Worm (Caenorhabditis elegans) whole organism, midembryonic: ENCODE results near the gene K01D12.5.

ENCODE experiments used
- T22C8.4 ChIP-seq: fragments of 200-800 bp; sonication (Bioruptor generic); IDR thresholded peaks from 2 replicates; pipeline ENCODE4 v1.3.6; 2022; ENCODE audit warnings: missing genetic modification characterization, missing compliant biosample characterization
- cog-1 ChIP-seq: sonication (generic microtip); optimal IDR thresholded peaks from 2 replicates; lab custom pipeline; 2016; ENCODE audit warnings: missing genetic modification characterization, missing compliant biosample characterization
- flt-1 ChIP-seq: fragments of 200-800 bp; sonication (Bioruptor generic); IDR thresholded peaks from 2 replicates; pipeline ENCODE4 v1.3.6; 2022; ENCODE audit warnings: missing genetic modification characterization, missing compliant biosample characterization
- klf-2 ChIP-seq: fragments of 200-800 bp; sonication (Bioruptor generic); conservative IDR thresholded peaks from 2 replicates; pipeline ENCODE4 v1.3.6; 2022; ENCODE audit warnings: missing genetic modification reagents, missing genetic modification characterization, missing compliant biosample characterization
- med-1 ChIP-seq: sonication (generic microtip); optimal IDR thresholded peaks from 2 replicates; lab custom pipeline; 2017; ENCODE audit warnings: missing genetic modification characterization, mild to moderate bottlenecking, missing compliant biosample characterization, antibody characterized with exemption, missing genetic modification reagents; ENCODE audit not compliant: insufficient read depth
- ref-1 ChIP-seq: fragments of 200-800 bp; sonication (Bioruptor generic); conservative IDR thresholded peaks from 2 replicates; pipeline ENCODE4 v1.3.6; 2022; ENCODE audit warnings: missing genetic modification reagents, missing genetic modification characterization, missing compliant biosample characterization
- tab-1 ChIP-seq: fragments of 200-800 bp; sonication (Bioruptor generic); IDR thresholded peaks from 2 replicates; pipeline ENCODE4 v1.3.6; 2022; ENCODE audit warnings: missing genetic modification characterization, missing compliant biosample characterization
- ztf-23 ChIP-seq: fragments of 200-800 bp; sonication (Bioruptor generic); IDR thresholded peaks from 2 replicates; pipeline ENCODE4 v1.3.6; 2022; ENCODE audit warnings: missing genetic modification reagents, missing genetic modification characterization, missing compliant biosample characterization
- ztf-29 ChIP-seq: fragments of 200-800 bp; sonication (Bioruptor generic); IDR thresholded peaks from 2 replicates; pipeline ENCODE4 v1.3.6; 2022; ENCODE audit warnings: missing genetic modification reagents, missing genetic modification characterization, missing compliant biosample characterization

Gene K01D12.5

ce11 chrV:12433717-12434116 is 36.1 kb downstream of the K01D12.5 start, which contains the start of gene srh-25:
Gene srh-25 (minus strand): TSS chrV:12433817.
- no peak for TF ChIP-seq T22C8.4 (GFP tag; lab: Robert Waterston, UW)
- TF ChIP-seq klf-2 = no peak
- no peak for TF ChIP-seq cog-1 (tag; lab: Kevin White, UChicago)
- no peak for TF ChIP-seq ztf-23 (GFP tag; lab: Robert Waterston, UW)
- TF ChIP-seq ref-1 (GFP tag; lab: Robert Waterston, UW) = no peak
- TF ChIP-seq med-1 = no peak
- TF ChIP-seq ztf-29 (GFP tag; lab: Robert Waterston, UW) = no peak
- no peak for TF ChIP-seq tab-1 (GFP tag; lab: Robert Waterston, UW)
- TF ChIP-seq flt-1 = no peak

ce11 chrV:12441420-12441819 is 43.8 kb downstream of the K01D12.5 start, which contains the start of gene pals-37:
Gene pals-37 (minus strand): TSS chrV:12441520.
- no peak for TF ChIP-seq ztf-23 (GFP tag; lab: Robert Waterston, UW)
- TF ChIP-seq ztf-29 (GFP tag; lab: Robert Waterston, UW) = no peak
- no peak for TF ChIP-seq ref-1 (GFP tag; lab: Robert Waterston, UW)

ce11 chrV:12443754-12444153 is 46.1 kb downstream of the K01D12.5 start, which contains the start of gene pals-39:
Gene pals-39 (minus strand): TSS chrV:12443854.
- TF ChIP-seq T22C8.4 (GFP tag; lab: Robert Waterston, UW) = no peak
- TF ChIP-seq cog-1 (tag; lab: Kevin White, UChicago) = no peak
- no peak for TF ChIP-seq flt-1
- no peak for TF ChIP-seq med-1
- no peak for TF ChIP-seq ref-1 (GFP tag; lab: Robert Waterston, UW)
- TF ChIP-seq tab-1 (GFP tag; lab: Robert Waterston, UW) = no peak
- no peak for TF ChIP-seq ztf-29 (GFP tag; lab: Robert Waterston, UW)
- no peak for TF ChIP-seq ztf-23 (GFP tag; lab: Robert Waterston, UW)
- no peak for TF ChIP-seq klf-2

- TF ChIP-seq ztf-29 (GFP tag; lab: Robert Waterston, UW) (no peak), tab-1 (GFP tag; lab: Robert Waterston, UW) (no peak), flt-1 (no peak), cog-1 (tag; lab: Kevin White, UChicago) (no peak), T22C8.4 (GFP tag; lab: Robert Waterston, UW) (no peak), klf-2 (no peak)
Measured at ce11 chrV:12446895-12447294, 49.2 kb downstream of the K01D12.5 start, which contains the start of the genes pals-38 and C54D10.9. Gene pals-38 (minus strand): TSS chrV:12446995. Gene C54D10.9 (plus strand): TSS chrV:12447153.
